Fruit fly (Drosophila melanogaster): ENCODE results near the gene RpL30.

RpL30 gene

DNA sequence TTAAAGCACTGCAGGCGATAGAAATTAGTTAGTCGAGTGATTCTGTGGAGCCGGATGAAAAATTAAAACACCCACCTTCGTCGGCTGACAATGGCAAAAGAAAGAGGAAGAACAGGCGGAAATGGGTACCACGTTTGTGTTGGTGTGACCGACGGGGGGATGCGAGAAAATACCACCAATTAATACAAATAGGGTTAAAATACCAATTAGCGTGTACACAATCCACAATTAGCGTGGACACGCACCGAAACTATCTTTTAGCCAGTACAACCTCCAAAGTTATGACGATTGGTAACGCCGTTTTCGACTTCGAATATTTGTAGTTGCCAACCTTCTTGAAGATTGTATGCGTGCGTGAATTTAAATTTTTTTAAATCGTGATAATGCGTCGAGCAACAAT is at the start of gene RpL30 (continued):
- peak; percentile 76 for TF ChIP-seq BEAF-32 (GFP tag; optimal IDR thresholded peaks at IDR 0.05)
- peak; percentile 77 for TF ChIP-seq CG10462 (GFP tag; optimal IDR thresholded peaks at IDR 0.05)
- no peak for TF ChIP-seq tna (GFP tag; IDR thresholded peaks at IDR 0.05; ENCODE audit: partially characterized antibody)
- TF ChIP-seq Scr (GFP tag; IDR thresholded peaks at IDR 0.05; ENCODE audit: partially characterized antibody): peak; percentile 65
- TF ChIP-seq klu (GFP tag; IDR thresholded peaks at IDR 0.05): no peak; the same call in 1 of the 2 replicates
- TF ChIP-seq CG10274 (GFP tag; optimal IDR thresholded peaks at IDR 0.05): peak; percentile 79
- TF ChIP-seq Fer3 (tag; optimal IDR thresholded peaks at IDR 0.05): peak; percentile 92
- TF ChIP-seq CrebB (tag; optimal IDR thresholded peaks at IDR 0.05): peak; percentile 95
- TF ChIP-seq chn (GFP tag; optimal IDR thresholded peaks at IDR 0.05): peak; percentile 78
- no peak for TF ChIP-seq vnd (GFP tag; IDR thresholded peaks at IDR 0.05; ENCODE audit: partially characterized antibody)
- TF ChIP-seq sna (GFP tag; IDR thresholded peaks at IDR 0.05; ENCODE audit: partially characterized antibody): peak; percentile 19; the same call in 1 of the 2 replicates
- peak; percentile 68 for TF ChIP-seq unc-4 (GFP tag; IDR thresholded peaks at IDR 0.05; ENCODE audit: partially characterized antibody)
- TF ChIP-seq wor (GFP tag; IDR thresholded peaks at IDR 0.05): peak; percentile 43
- peak; percentile 92 for TF ChIP-seq CG8089 (GFP tag; optimal IDR thresholded peaks at IDR 0.05)
- peak; percentile 95 for TF ChIP-seq CG7271 (tag; optimal IDR thresholded peaks at IDR 0.05)
- TF ChIP-seq CG11696 (GFP tag; IDR thresholded peaks at IDR 0.05): no peak; the same call in 1 of the 2 replicates
- peak; percentile 84 for TF ChIP-seq ase (GFP tag; IDR thresholded peaks at IDR 0.05)
- TF ChIP-seq bowl (GFP tag; IDR thresholded peaks at IDR 0.05): peak; percentile 71
- TF ChIP-seq croc (GFP tag; conservative IDR thresholded peaks at IDR 0.05): peak; percentile 66; the same call in 2 of the 3 replicates
- peak; percentile 90 for TF ChIP-seq Vsx1 (GFP tag; optimal IDR thresholded peaks at IDR 0.05)
- TF ChIP-seq CG10209 (GFP tag; optimal IDR thresholded peaks at IDR 0.05): peak; percentile 95
- TF ChIP-seq CG12299 (tag; optimal IDR thresholded peaks at IDR 0.05): peak; percentile 92
- TF ChIP-seq yki (optimal IDR thresholded peaks at IDR 0.05): no peak
- TF ChIP-seq CG9876 (GFP tag; optimal IDR thresholded peaks at IDR 0.05): peak; percentile 94
- TF ChIP-seq jigr1 (GFP tag; IDR thresholded peaks at IDR 0.05): no peak
- peak; percentile 92 for TF ChIP-seq PHDP (tag; optimal IDR thresholded peaks at IDR 0.05)
- TF ChIP-seq CG10543 (GFP tag; optimal IDR thresholded peaks at IDR 0.05): peak; percentile 95
- TF ChIP-seq inv (GFP tag; IDR thresholded peaks at IDR 0.05; ENCODE audit: partially characterized antibody): peak; percentile 33; the same call in 1 of the 2 replicates
- TF ChIP-seq Optix (GFP tag; IDR thresholded peaks at IDR 0.05): peak; percentile 80
- peak; percentile 75 for TF ChIP-seq oc (tag; optimal IDR thresholded peaks at IDR 0.05)
- TF ChIP-seq CG14710 (tag; optimal IDR thresholded peaks at IDR 0.05): peak; percentile 92
- TF ChIP-seq CG33557 (GFP tag; optimal IDR thresholded peaks at IDR 0.05): peak; percentile 67
- TF ChIP-seq kah (GFP tag; optimal IDR thresholded peaks at IDR 0.05): peak; percentile 88
- TF ChIP-seq CG3847 (GFP tag; IDR thresholded peaks at IDR 0.05): peak; percentile 96
- TF ChIP-seq hb (GFP tag; IDR thresholded peaks at IDR 0.05; ENCODE audit: partially characterized antibody): no peak
- peak in 1 of 2 experiments; percentile 88 for TF ChIP-seq Eip74EF (GFP tag; optimal IDR thresholded peaks at IDR 0.05)
- TF ChIP-seq Gsc (GFP tag; IDR thresholded peaks at IDR 0.05): no peak
- TF ChIP-seq row (GFP tag; IDR thresholded peaks at IDR 0.05): peak; percentile 60
- TF ChIP-seq ftz-f1 (GFP tag; optimal IDR thresholded peaks at IDR 0.05): peak; percentile 91
- peak; percentile 85 for TF ChIP-seq CG12236 (GFP tag; optimal IDR thresholded peaks at IDR 0.05)
- peak; percentile 80 for TF ChIP-seq grau (tag; optimal IDR thresholded peaks at IDR 0.05)
- TF ChIP-seq Mad (GFP tag; optimal IDR thresholded peaks at IDR 0.05): peak; percentile 91
- TF ChIP-seq ham (GFP tag; IDR thresholded peaks at IDR 0.05): peak; percentile 83; the same call in 1 of the 2 replicates
- peak; percentile 63; the same call in 1 of the 3 replicates for TF ChIP-seq CG2889 (GFP tag; IDR thresholded peaks at IDR 0.05)
- TF ChIP-seq cas (GFP tag; IDR thresholded peaks at IDR 0.05): peak; percentile 55; the same call in 1 of the 2 replicates
- peak; percentile 45 for TF ChIP-seq D19A (tag; optimal IDR thresholded peaks at IDR 0.05)
- 0 out of 2 replicates have a peak, but pooled peaks have one; percentile 33 for TF ChIP-seq Doc2 (GFP tag; IDR thresholded peaks at IDR 0.05)
- TF ChIP-seq Blimp-1 (GFP tag; optimal IDR thresholded peaks at IDR 0.05): peak; percentile 76
- peak; percentile 84 for TF ChIP-seq run (tag; optimal IDR thresholded peaks at IDR 0.05)
- TF ChIP-seq pb (GFP tag; optimal IDR thresholded peaks at IDR 0.05): peak; percentile 93

Data from whole organism, embryonic.